Fruit fly (Drosophila melanogaster) whole organism, embryonic: ENCODE results near the gene Hpd.

Source experiments
- B-H1 ChIP-seq: fragments of 200-800 bp; sonication (Bioruptor generic); IDR thresholded peaks from 3 replicates; pipeline ENCODE4 v1.3.6; 2022; ENCODE audit warnings: missing biosample characterization, missing genetic modification characterization
- B-H2 ChIP-seq: fragments of 200-800 bp; sonication (Bioruptor generic); optimal IDR thresholded peaks from 2 replicates; lab custom pipeline; 2018; ENCODE audit warnings: missing biosample characterization, mild to moderate bottlenecking, missing genetic modification characterization
- Blimp-1 ChIP-seq: fragments of 200-800 bp; sonication (Bioruptor generic); optimal IDR thresholded peaks from 3 replicates; lab custom pipeline; 2018; ENCODE audit warnings: missing biosample characterization, missing genetic modification characterization, mild to moderate bottlenecking, moderate library complexity, missing genetic modification reagents
- CG10147 ChIP-seq: fragments of 200-800 bp; sonication (Bioruptor generic); optimal IDR thresholded peaks from 2 replicates; lab custom pipeline; 2019; ENCODE audit warnings: missing biosample characterization, mild to moderate bottlenecking, missing genetic modification characterization, moderate library complexity
- CG10543 ChIP-seq: fragments of 200-800 bp; sonication (Bioruptor generic); optimal IDR thresholded peaks from 3 replicates; lab custom pipeline; 2017; ENCODE audit warnings: missing biosample characterization, mild to moderate bottlenecking, missing genetic modification characterization, moderate library complexity
- CG15601 ChIP-seq: fragments of 200-800 bp; sonication (Bioruptor generic); optimal IDR thresholded peaks from 3 replicates; lab custom pipeline; 2019; ENCODE audit warnings: missing biosample characterization, mild to moderate bottlenecking, missing genetic modification characterization, moderate library complexity
- CG17568 ChIP-seq: fragments of 200-800 bp; sonication (Bioruptor generic); optimal IDR thresholded peaks from 2 replicates; lab custom pipeline; 2018; ENCODE audit warnings: missing biosample characterization, mild to moderate bottlenecking, missing genetic modification characterization, moderate library complexity
- CG2199 ChIP-seq: fragments of 200-800 bp; sonication (Bioruptor generic); IDR thresholded peaks from 3 replicates; pipeline ENCODE4 v1.3.6; 2022; ENCODE audit warnings: missing biosample characterization, missing genetic modification characterization
- CG3163 ChIP-seq: fragments of 200-800 bp; sonication (Bioruptor generic); optimal IDR thresholded peaks from 3 replicates; lab custom pipeline; 2016; ENCODE audit warnings: missing biosample characterization, missing genetic modification characterization
- CG6654 ChIP-seq: fragments of 200-800 bp; sonication (Bioruptor generic); optimal IDR thresholded peaks from 2 replicates; lab custom pipeline; 2017; ENCODE audit warnings: missing biosample characterization, mild to moderate bottlenecking, missing genetic modification characterization
- CG7928 ChIP-seq: fragments of 200-800 bp; sonication (Bioruptor generic); optimal IDR thresholded peaks from 2 replicates; lab custom pipeline; 2017; ENCODE audit warnings: missing biosample characterization, mild to moderate bottlenecking, missing genetic modification characterization
- CG8290 ChIP-seq, 3 experiments: fragments of 200-800 bp; sonication (Bioruptor generic); optimal IDR thresholded peaks; 2 replicates each; lab custom pipeline; 2016 to 2019; ENCODE audit warnings: missing biosample characterization in 3 of 3, missing genetic modification characterization in 3 of 3, mild to moderate bottlenecking in 2 of 3, moderate library complexity in 1 of 3
- CG8388 ChIP-seq: fragments of 200-800 bp; sonication (Bioruptor generic); optimal IDR thresholded peaks from 2 replicates; lab custom pipeline; 2019; ENCODE audit warnings: missing biosample characterization, mild to moderate bottlenecking, missing genetic modification characterization, moderate library complexity
- CG9609 ChIP-seq: fragments of 200-800 bp; sonication (Bioruptor generic); optimal IDR thresholded peaks from 3 replicates; lab custom pipeline; 2016; ENCODE audit warnings: missing biosample characterization, missing genetic modification characterization
- CTCF ChIP-seq: fragments of 200-800 bp; sonication (Bioruptor generic); optimal IDR thresholded peaks from 2 replicates; lab custom pipeline; 2017; ENCODE audit warnings: missing biosample characterization, mild to moderate bottlenecking, missing genetic modification characterization, moderate library complexity
- CoRest ChIP-seq: fragments of 200-800 bp; sonication (Bioruptor generic); optimal IDR thresholded peaks from 3 replicates; lab custom pipeline; 2018; ENCODE audit warnings: missing biosample characterization, mild to moderate bottlenecking, missing genetic modification characterization, moderate library complexity
- D19B ChIP-seq: fragments of 200-800 bp; sonication (Bioruptor generic); optimal IDR thresholded peaks from 2 replicates; lab custom pipeline; 2017; ENCODE audit warnings: missing biosample characterization, mild to moderate bottlenecking, missing genetic modification characterization
- Dad ChIP-seq: fragments of 200-800 bp; sonication (Bioruptor generic); optimal IDR thresholded peaks from 3 replicates; lab custom pipeline; 2016; ENCODE audit warnings: missing biosample characterization, missing genetic modification characterization
- Doc3 ChIP-seq: fragments of 200-800 bp; sonication (Bioruptor generic); IDR thresholded peaks from 3 replicates; pipeline ENCODE4 v1.3.6; 2022; ENCODE audit warnings: missing biosample characterization, missing genetic modification characterization; ENCODE audit not compliant: partially characterized antibody
- Ets97D ChIP-seq: fragments of 200-800 bp; sonication (Bioruptor generic); optimal IDR thresholded peaks from 3 replicates; lab custom pipeline; 2016; ENCODE audit warnings: missing biosample characterization, missing genetic modification characterization
- Fer1 ChIP-seq: fragments of 200-800 bp; sonication (Bioruptor generic); optimal IDR thresholded peaks from 2 replicates; lab custom pipeline; 2017; ENCODE audit warnings: missing biosample characterization, mild to moderate bottlenecking, missing genetic modification characterization
- HHEX ChIP-seq: fragments of 200-800 bp; sonication (Bioruptor generic); optimal IDR thresholded peaks from 3 replicates; lab custom pipeline; 2017; ENCODE audit warnings: missing biosample characterization, mild to moderate bottlenecking, missing genetic modification characterization, missing genetic modification reagents
- Taf1 ChIP-seq: fragments of 200-800 bp; sonication (Bioruptor generic); IDR thresholded peaks from 2 replicates; pipeline ENCODE4 v1.3.6; 2022; ENCODE audit warnings: missing biosample characterization, missing genetic modification characterization
- Tbp ChIP-seq: fragments of >200 bp; optimal IDR thresholded peaks from 2 replicates; lab custom pipeline; 2018; ENCODE audit warnings: missing biosample characterization, missing genetic modification characterization
- Xbp1 ChIP-seq: fragments of 200-800 bp; sonication (Bioruptor generic); optimal IDR thresholded peaks from 3 replicates; lab custom pipeline; 2016; ENCODE audit warnings: missing biosample characterization, mild to moderate bottlenecking, missing genetic modification characterization
- al ChIP-seq: fragments of 200-800 bp; sonication (Bioruptor generic); IDR thresholded peaks from 2 replicates; pipeline ENCODE4 v1.3.6; 2022; ENCODE audit warnings: missing biosample characterization, missing genetic modification characterization
- ci ChIP-seq: fragments of 200-800 bp; sonication (Bioruptor generic); IDR thresholded peaks from 3 replicates; pipeline ENCODE4 v1.3.6; 2022; ENCODE audit warnings: missing biosample characterization, missing genetic modification characterization
- crol ChIP-seq: fragments of 200-800 bp; sonication (Bioruptor generic); IDR thresholded peaks from 2 replicates; pipeline ENCODE4 v1.3.6; 2022; ENCODE audit warnings: missing biosample characterization, missing genetic modification characterization
- gcm2 ChIP-seq: fragments of 200-800 bp; sonication (Bioruptor generic); optimal IDR thresholded peaks from 2 replicates; lab custom pipeline; 2016; ENCODE audit warnings: missing biosample characterization, missing genetic modification characterization
- grn ChIP-seq: fragments of 200-800 bp; sonication (Bioruptor generic); optimal IDR thresholded peaks from 3 replicates; lab custom pipeline; 2017; ENCODE audit warnings: missing biosample characterization, missing genetic modification characterization
- ham ChIP-seq: fragments of 200-800 bp; sonication (Bioruptor generic); IDR thresholded peaks from 2 replicates; pipeline ENCODE4 v1.3.6; 2022; ENCODE audit warnings: missing biosample characterization, missing genetic modification characterization
- hb ChIP-seq: fragments of 200-800 bp; sonication (Bioruptor generic); IDR thresholded peaks from 3 replicates; pipeline ENCODE4 v1.3.6; 2022; ENCODE audit warnings: missing biosample characterization, missing genetic modification characterization; ENCODE audit not compliant: partially characterized antibody
- hkb ChIP-seq, 2 experiments: fragments of 200-800 bp in 1 of 2; fragments of >200 bp in 1 of 2; sonication (Bioruptor generic) in 1 of 2; IDR thresholded peaks in 1 of 2; optimal IDR thresholded peaks in 1 of 2; 2 replicates each; pipeline versions ENCODE4 v1.3.6 to Lab custom; 2017 to 2022; ENCODE audit warnings: missing biosample characterization in 1 of 2, missing genetic modification characterization in 1 of 2
- kay ChIP-seq: fragments of 200-800 bp; sonication (Bioruptor generic); optimal IDR thresholded peaks from 2 replicates; lab custom pipeline; 2016; ENCODE audit warnings: missing biosample characterization, missing genetic modification characterization
- kni ChIP-seq: fragments of 200-800 bp; sonication (Bioruptor generic); optimal IDR thresholded peaks from 3 replicates; lab custom pipeline; 2017; ENCODE audit warnings: mild to moderate bottlenecking, missing biosample characterization, missing genetic modification reagents, missing genetic modification characterization
- lbe ChIP-seq: fragments of 200-800 bp; sonication (Bioruptor generic); optimal IDR thresholded peaks from 2 replicates; lab custom pipeline; 2016; ENCODE audit warnings: missing biosample characterization, mild to moderate bottlenecking, missing genetic modification characterization
- sna ChIP-seq: fragments of 200-800 bp; sonication (Bioruptor generic); IDR thresholded peaks from 2 replicates; pipeline ENCODE4 v1.3.6; 2022; ENCODE audit warnings: missing biosample characterization, missing genetic modification characterization; ENCODE audit not compliant: partially characterized antibody
- trh ChIP-seq: fragments of 200-800 bp; sonication (Bioruptor generic); optimal IDR thresholded peaks from 2 replicates; lab custom pipeline; 2016; ENCODE audit warnings: missing biosample characterization, missing genetic modification characterization
- vnd ChIP-seq: fragments of 200-800 bp; sonication (Bioruptor generic); IDR thresholded peaks from 3 replicates; pipeline ENCODE4 v1.3.6; 2022; ENCODE audit warnings: missing biosample characterization, missing genetic modification characterization; ENCODE audit not compliant: partially characterized antibody
- wek ChIP-seq: fragments of 200-800 bp; sonication (Bioruptor generic); optimal IDR thresholded peaks from 3 replicates; lab custom pipeline; 2018; ENCODE audit warnings: missing biosample characterization, mild to moderate bottlenecking, missing genetic modification characterization, moderate library complexity
- zfh1 ChIP-seq: fragments of 200-800 bp; sonication (Bioruptor generic); IDR thresholded peaks from 3 replicates; pipeline ENCODE4 v1.3.6; 2022; ENCODE audit warnings: missing biosample characterization, missing genetic modification characterization

Gene Hpd

dm6 chr3L:20470991-20471498 lies 31.4 kb upstream of the Hpd start (continued):
- TF ChIP-seq CoRest (tag; lab: Kevin White, UChicago) (peak; percentile 0), Xbp1 (GFP tag; lab: Kevin White, UChicago) (peak; percentile 54), Ets97D (GFP tag; lab: Kevin White, UChicago) (no peak), CG7928 (no peak), B-H2 (GFP tag; lab: Kevin White, UChicago) (no peak), al (GFP tag; lab: Robert Waterston, UW) (no peak), vnd (no peak), sna (GFP tag; lab: Robert Waterston, UW) (no peak), Tbp (no peak), gcm2 (no peak), ham (GFP tag; lab: Robert Waterston, UW) (no peak), wek (GFP tag; lab: Kevin White, UChicago) (peak; percentile 23), crol (GFP tag; lab: Robert Waterston, UW) (no peak), D19B (GFP tag; lab: Kevin White, UChicago) (peak; percentile 6), CG10543 (GFP tag; lab: Kevin White, UChicago) (no peak), HHEX (GFP tag; lab: Kevin White, UChicago) (peak; percentile 26), zfh1 (peak; percentile 65; the same call in 1 of the 3 replicates), CG8388 (GFP tag; lab: Kevin White, UChicago) (peak; percentile 42), CG8290 (GFP tag; optimal IDR thresholded peaks at IDR 0.05; lab: Kevin White, UChicago) (no peak), CG8290 (tag; optimal IDR thresholded peaks at IDR 0.05; lab: Kevin White, UChicago) (peak in 1 of 2 experiments; percentile 34), ci (GFP tag; lab: Robert Waterston, UW) (peak; percentile 86), CG17568 (peak; percentile 34), hb (GFP tag; lab: Robert Waterston, UW) (no peak), kni (GFP tag; lab: Kevin White, UChicago) (no peak), Fer1 (GFP tag; lab: Kevin White, UChicago) (peak; percentile 63), CG9609 (no peak), hkb (optimal IDR thresholded peaks at IDR 0.05; lab: Kevin White, UChicago) (no peak), hkb (GFP tag; IDR thresholded peaks at IDR 0.05; lab: Robert Waterston, UW) (peak; percentile 84), trh (no peak), Taf1 (GFP tag; lab: Robert Waterston, UW) (no peak), CTCF (GFP tag; lab: Kevin White, UChicago) (no peak)

- TF ChIP-seq CG6654 (GFP tag; lab: Kevin White, UChicago) (no peak), Doc3 (GFP tag; lab: Robert Waterston, UW) (no peak), CG3163 (GFP tag; lab: Kevin White, UChicago) (no peak), CG15601 (peak; percentile 72), lbe (no peak), kay (GFP tag; lab: Kevin White, UChicago) (no peak), Dad (no peak), B-H1 (no peak), CTCF (GFP tag; lab: Kevin White, UChicago) (peak; percentile 3), Blimp-1 (GFP tag; lab: Kevin White, UChicago) (peak; percentile 51), CG10147 (GFP tag; lab: Kevin White, UChicago) (no peak), CG2199 (0 out of 3 replicates have a peak, but pooled peaks have one; percentile 53), grn (GFP tag; lab: Kevin White, UChicago) (no peak)
- TF ChIP-seq, all 482 proteins: peak for 4
These were observed 27.8 kb upstream of the Hpd start for dm6 chr3L:20467433-20467832.
